Fruit fly (Drosophila melanogaster) whole organism, wandering third instar larva: ENCODE results near the gene CG43993.
A peak's percentile ranks its signal among the peaks of the same experiment; 100 is the strongest.

Source experiments
- CG32264 ChIP-seq: fragments of 200-800 bp; sonication (Bioruptor generic); optimal IDR thresholded peaks from 2 replicates; lab custom pipeline; 2016; ENCODE audit warnings: missing biosample characterization, missing genetic modification characterization
- CG9705 ChIP-seq: fragments of 200-800 bp; sonication (Bioruptor generic); optimal IDR thresholded peaks from 2 replicates; lab custom pipeline; 2018; ENCODE audit warnings: missing biosample characterization, mild to moderate bottlenecking, missing genetic modification characterization
- CrebA ChIP-seq: fragments of 200-800 bp; sonication (Bioruptor generic); optimal IDR thresholded peaks from 2 replicates; lab custom pipeline; 2016; ENCODE audit warnings: missing biosample characterization, mild to moderate bottlenecking, missing genetic modification characterization, borderline replicate concordance
- Dif ChIP-seq: fragments of 200-275, 200-300 bp; sonication (Bioruptor generic); optimal IDR thresholded peaks from 2 replicates; lab custom pipeline; 2018; ENCODE audit warnings: missing biosample characterization, missing genetic modification characterization; ENCODE audit not compliant: partially characterized antibody
- GATAd ChIP-seq: sonication (Bioruptor generic); optimal IDR thresholded peaks from 2 replicates; lab custom pipeline; 2016; ENCODE audit warnings: missing biosample characterization, missing genetic modification characterization
- HLH106 ChIP-seq: fragments of 200-800 bp; optimal IDR thresholded peaks from 3 replicates; lab custom pipeline; 2019; ENCODE audit warnings: missing biosample characterization, mild to moderate bottlenecking, missing genetic modification characterization, moderate library complexity
- Hnf4 ChIP-seq: fragments of 200-800 bp; sonication (Bioruptor generic); optimal IDR thresholded peaks from 2 replicates; lab custom pipeline; 2016; ENCODE audit warnings: missing biosample characterization, mild to moderate bottlenecking, missing genetic modification characterization
- Hr78 ChIP-seq: fragments of >200 bp; optimal IDR thresholded peaks from 2 replicates; lab custom pipeline; 2017; ENCODE audit warnings: missing biosample characterization, missing genetic modification characterization
- Hr83 ChIP-seq: fragments of 200-300 bp; sonication (Bioruptor generic); optimal IDR thresholded peaks from 2 replicates; lab custom pipeline; 2016; ENCODE audit warnings: missing biosample characterization, mild to moderate bottlenecking, missing genetic modification characterization, moderate library complexity; ENCODE audit not compliant: poor library complexity, severe bottlenecking
- Jra ChIP-seq: sonication (Bioruptor generic); optimal IDR thresholded peaks from 2 replicates; lab custom pipeline; 2016; ENCODE audit warnings: missing biosample characterization, missing genetic modification characterization
- OdsH ChIP-seq: fragments of 200-800 bp; sonication (Bioruptor generic); optimal IDR thresholded peaks from 2 replicates; lab custom pipeline; 2016; ENCODE audit warnings: missing biosample characterization, mild to moderate bottlenecking, missing genetic modification characterization
- Rel ChIP-seq, 2 experiments: fragments of 200-800 bp; sonication (Bioruptor generic) in 1 of 2; optimal IDR thresholded peaks; 2 replicates in 1 of 2; 3 replicates in 1 of 2; lab custom pipeline; 2016 to 2019; ENCODE audit warnings: mild to moderate bottlenecking in 2 of 2, missing biosample characterization in 2 of 2, missing genetic modification characterization in 2 of 2, moderate library complexity in 1 of 2
- Sp1 ChIP-seq: fragments of 200-800 bp; sonication (Bioruptor generic); optimal IDR thresholded peaks from 3 replicates; lab custom pipeline; 2019; ENCODE audit warnings: missing biosample characterization, mild to moderate bottlenecking, missing genetic modification characterization, moderate library complexity
- Vsx2 ChIP-seq: fragments of 200-300, 225-300 bp; sonication (Bioruptor generic); optimal IDR thresholded peaks from 2 replicates; lab custom pipeline; 2018; ENCODE audit warnings: missing biosample characterization, missing genetic modification characterization; ENCODE audit not compliant: partially characterized antibody
- br ChIP-seq: fragments of 200-800 bp; sonication (Bioruptor generic); optimal IDR thresholded peaks from 2 replicates; lab custom pipeline; 2016; ENCODE audit warnings: missing biosample characterization, missing genetic modification characterization
- brk ChIP-seq: fragments of 200-800 bp; sonication (Bioruptor generic); optimal IDR thresholded peaks from 2 replicates; lab custom pipeline; 2016; ENCODE audit warnings: missing biosample characterization, mild to moderate bottlenecking, missing genetic modification characterization
- dl ChIP-seq, 2 experiments: fragments of 175-275, 200-275 bp in 1 of 2; fragments of 200-275 bp in 1 of 2; sonication (Bioruptor generic); optimal IDR thresholded peaks; lab custom pipeline; 2018; ENCODE audit warnings: mild to moderate bottlenecking in 2 of 2, missing biosample characterization in 2 of 2, missing genetic modification characterization in 2 of 2, moderate library complexity in 2 of 2; ENCODE audit not compliant: partially characterized antibody in 2 of 2, insufficient read depth in 1 of 2
- dmrt93B ChIP-seq: fragments of 200-800 bp; sonication (Bioruptor generic); optimal IDR thresholded peaks from 2 replicates; lab custom pipeline; 2018; ENCODE audit warnings: missing biosample characterization, mild to moderate bottlenecking, missing genetic modification characterization
- ey ChIP-seq: fragments of 200-800 bp; sonication (Bioruptor generic); optimal IDR thresholded peaks from 2 replicates; lab custom pipeline; 2016; ENCODE audit warnings: missing biosample characterization, missing genetic modification characterization
- foxo ChIP-seq, 2 experiments: fragments of 200-800 bp; sonication (Bioruptor generic); optimal IDR thresholded peaks; 2 replicates in 1 of 2; 3 replicates in 1 of 2; lab custom pipeline; 2016 to 2017; ENCODE audit warnings: missing biosample characterization in 2 of 2, missing genetic modification characterization in 2 of 2
- fru ChIP-seq: fragments of 200-800 bp; sonication (Bioruptor generic); optimal IDR thresholded peaks from 3 replicates; lab custom pipeline; 2016; ENCODE audit warnings: missing biosample characterization, mild to moderate bottlenecking, missing genetic modification characterization
- h ChIP-seq: fragments of 200-800 bp; sonication (Bioruptor generic); optimal IDR thresholded peaks from 3 replicates; lab custom pipeline; 2016; ENCODE audit warnings: missing biosample characterization, mild to moderate bottlenecking, missing genetic modification characterization
- jim ChIP-seq: fragments of 175-275, 200-325 bp; sonication (Bioruptor generic); optimal IDR thresholded peaks from 2 replicates; lab custom pipeline; 2016; ENCODE audit warnings: missing biosample characterization, mild to moderate bottlenecking, missing genetic modification characterization
- lola ChIP-seq: fragments of >200 bp; optimal IDR thresholded peaks from 2 replicates; lab custom pipeline; 2017; ENCODE audit warnings: missing biosample characterization, missing genetic modification characterization
- pan ChIP-seq: fragments of >200 bp; optimal IDR thresholded peaks from 2 replicates; lab custom pipeline; 2017
- psq ChIP-seq: fragments of 200-800 bp; sonication (Bioruptor generic); optimal IDR thresholded peaks from 3 replicates; lab custom pipeline; 2017; ENCODE audit warnings: missing biosample characterization, mild to moderate bottlenecking, missing genetic modification characterization, moderate library complexity
- rgr ChIP-seq: fragments of 200-800 bp; sonication (Bioruptor generic); optimal IDR thresholded peaks from 3 replicates; lab custom pipeline; 2016; ENCODE audit warnings: missing biosample characterization, mild to moderate bottlenecking, missing genetic modification characterization
- sage ChIP-seq: fragments of 200-800 bp; sonication (Bioruptor generic); optimal IDR thresholded peaks from 2 replicates; lab custom pipeline; 2016; ENCODE audit warnings: missing biosample characterization, mild to moderate bottlenecking, missing genetic modification characterization
- sv ChIP-seq: fragments of 200-800 bp; sonication (Bioruptor generic); optimal IDR thresholded peaks from 3 replicates; lab custom pipeline; 2016; ENCODE audit warnings: missing biosample characterization, missing genetic modification characterization
- tai ChIP-seq: sonication (Bioruptor generic); optimal IDR thresholded peaks from 2 replicates; lab custom pipeline; 2016; ENCODE audit warnings: missing biosample characterization, missing genetic modification characterization
- usp ChIP-seq: fragments of >200 bp; optimal IDR thresholded peaks from 2 replicates; lab custom pipeline; 2017; ENCODE audit warnings: missing biosample characterization, missing genetic modification characterization
- woc ChIP-seq: sonication (Bioruptor generic); optimal IDR thresholded peaks from 2 replicates; lab custom pipeline; 2016; ENCODE audit warnings: missing biosample characterization, mild to moderate bottlenecking, missing genetic modification characterization

The CG43993 gene

dm6 chr3L:12080423-12080822 is 48.1 kb downstream of the CG43993 start (continued):
- no peak for TF ChIP-seq sage
- no peak for TF ChIP-seq brk (GFP tag; lab: Kevin White, UChicago)
- TF ChIP-seq h (GFP tag; lab: Kevin White, UChicago): peak; percentile 5
- no peak for TF ChIP-seq jim (GFP tag; lab: Kevin White, UChicago)
- TF ChIP-seq Jra (GFP tag; lab: Kevin White, UChicago): no peak
- TF ChIP-seq psq: no peak
- no peak for TF ChIP-seq woc
- no peak for TF ChIP-seq pan (lab: Kevin White, UChicago)
- TF ChIP-seq Hr83 (GFP tag; lab: Kevin White, UChicago): peak; percentile 64
- TF ChIP-seq br (GFP tag; lab: Kevin White, UChicago): no peak
- TF ChIP-seq usp (GFP tag; lab: Kevin White, UChicago): no peak

- TF ChIP-seq dmrt93B: peak; percentile 57
- TF ChIP-seq tai (GFP tag; lab: Kevin White, UChicago): no peak
- peak; percentile 43 for TF ChIP-seq sv
- peak; percentile 33 for TF ChIP-seq Hnf4 (GFP tag; lab: Kevin White, UChicago)
- TF ChIP-seq CrebA (GFP tag; lab: Kevin White, UChicago): peak; percentile 50
- TF ChIP-seq pan (lab: Kevin White, UChicago): no peak
- TF ChIP-seq psq: peak; percentile 95
- peak; percentile 23 for TF ChIP-seq Rel (GFP tag; optimal IDR thresholded peaks at IDR 0.05; lab: Kevin White, UChicago)
- peak; percentile 56 for TF ChIP-seq Rel (tag; optimal IDR thresholded peaks at IDR 0.05; lab: Kevin White, UChicago)
- TF ChIP-seq Hr83 (GFP tag; lab: Kevin White, UChicago): peak; percentile 91
- TF ChIP-seq dl (GFP tag; optimal IDR thresholded peaks at IDR 0.05; lab: Kevin White, UChicago; ENCODE audit: insufficient read depth in 1 of 2, partially characterized antibody in 2 of 2): peak in 1 of 2 experiments; percentile 66
- TF ChIP-seq Vsx2: peak; percentile 78
- TF ChIP-seq HLH106 (tag; lab: Kevin White, UChicago): peak; percentile 77
- peak; percentile 42 for TF ChIP-seq fru (GFP tag; lab: Kevin White, UChicago)
- peak; percentile 2 for TF ChIP-seq brk (GFP tag; lab: Kevin White, UChicago)
- peak; percentile 17 for TF ChIP-seq rgr
- TF ChIP-seq ey (GFP tag; lab: Kevin White, UChicago): no peak
- peak; percentile 32 for TF ChIP-seq Dif (GFP tag; lab: Kevin White, UChicago)
- peak; percentile 27 for TF ChIP-seq jim (GFP tag; lab: Kevin White, UChicago)
- peak; percentile 18 for TF ChIP-seq woc
- TF ChIP-seq CG9705 (GFP tag; lab: Kevin White, UChicago): no peak
- TF ChIP-seq usp (GFP tag; lab: Kevin White, UChicago): no peak
- no peak for TF ChIP-seq GATAd (GFP tag; lab: Kevin White, UChicago)
- TF ChIP-seq Sp1 (GFP tag; lab: Kevin White, UChicago): peak; percentile 79
- peak; percentile 47 for TF ChIP-seq br (GFP tag; lab: Kevin White, UChicago)
- peak; percentile 30 for TF ChIP-seq sage
- TF ChIP-seq h (GFP tag; lab: Kevin White, UChicago): peak; percentile 20
- peak; percentile 46 to 55 for TF ChIP-seq foxo (GFP tag; optimal IDR thresholded peaks at IDR 0.05; lab: Kevin White, UChicago)
- TF ChIP-seq OdsH: peak; percentile 47
Measured at dm6 chr3L:12081679-12082520, 49.5 kb downstream of the CG43993 start, which contains the start of gene Sema5c. Gene Sema5c, minus strand, starts transcription at chr3L:12081830.

DNA sequence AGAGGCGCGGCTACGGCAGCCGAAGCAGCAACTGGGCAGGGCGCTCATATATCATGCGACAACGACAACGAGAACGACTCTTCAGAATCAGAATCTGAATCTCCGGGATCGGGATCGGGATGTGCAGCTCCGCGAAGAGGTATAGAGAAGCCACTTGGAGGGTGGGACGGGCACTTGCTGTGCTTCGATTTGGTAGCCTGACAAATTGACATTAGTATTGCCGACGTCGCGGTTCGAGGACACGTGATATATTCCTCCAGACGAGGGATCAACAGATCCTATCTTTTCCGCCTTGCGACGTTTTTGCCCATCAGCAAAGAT is 50.1 kb downstream of the CG43993 start:
- TF ChIP-seq Hr78: no peak
- TF ChIP-seq CG32264 (GFP tag; lab: Kevin White, UChicago): no peak
- TF ChIP-seq rgr: no peak
- no peak for TF ChIP-seq Jra (GFP tag; lab: Kevin White, UChicago)
- TF ChIP-seq usp (GFP tag; lab: Kevin White, UChicago): no peak
- TF ChIP-seq lola (GFP tag; lab: Kevin White, UChicago): no peak
- TF ChIP-seq pan (lab: Kevin White, UChicago): no peak
- no peak for TF ChIP-seq CrebA (GFP tag; lab: Kevin White, UChicago)
- no peak for TF ChIP-seq GATAd (GFP tag; lab: Kevin White, UChicago)
